Worm (Caenorhabditis elegans): Measurements from ENCODE around the gene srh-95.

DNA sequence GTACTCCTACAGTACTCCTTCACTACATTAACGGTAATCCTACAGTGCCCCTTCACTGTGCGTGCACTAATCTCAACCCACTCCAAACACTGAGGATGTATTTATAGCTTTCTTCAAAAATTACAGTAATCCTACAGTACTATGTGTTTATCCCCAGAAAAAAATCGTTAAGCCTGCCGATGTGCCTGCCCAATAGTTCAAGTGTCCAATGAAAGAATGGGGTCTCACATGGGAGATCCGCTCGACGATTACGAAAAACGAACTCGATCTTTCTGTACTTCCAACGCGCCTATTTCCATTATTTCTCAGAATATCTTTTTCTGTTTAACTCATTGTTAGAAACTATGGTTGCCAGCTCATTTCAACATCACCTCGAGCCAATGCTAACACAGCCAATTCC, 11.5 kb downstream of the srh-95 start, which contains the start of gene nhr-218:
- TF ChIP-seq med-1 (GFP tag; optimal IDR thresholded peaks at IDR 0.05; ENCODE audit: insufficient read depth) (no peak), T22C8.4 (GFP tag; IDR thresholded peaks at IDR 0.05) (no peak), ref-1 (GFP tag; conservative IDR thresholded peaks at IDR 0.05) (no peak), flt-1 (GFP tag; IDR thresholded peaks at IDR 0.05) (no peak), klf-2 (GFP tag; conservative IDR thresholded peaks at IDR 0.05) (no peak), tab-1 (GFP tag; IDR thresholded peaks at IDR 0.05) (no peak)
